Fruit fly (Drosophila melanogaster) whole organism: Measurements from ENCODE around the gene sxe2.

Experiments
- Dll ChIP-seq: fragments of >200 bp; optimal IDR thresholded peaks from 2 replicates; lab custom pipeline; 2017
- pan ChIP-seq: fragments of >200 bp; optimal IDR thresholded peaks from 2 replicates; lab custom pipeline; 2017
- psq ChIP-seq: fragments of >200 bp; optimal IDR thresholded peaks from 2 replicates; lab custom pipeline; 2017
- usp ChIP-seq: fragments of >200 bp; optimal IDR thresholded peaks from 2 replicates; lab custom pipeline; 2017; ENCODE audit warnings: missing biosample characterization, missing genetic modification characterization, mixed read lengths

dm6 chr3R:16069266-16069665 lies 14.4 kb upstream of the sxe2 start:
- TF ChIP-seq Dll (lab: Kevin White, UChicago) (no peak), psq (lab: Kevin White, UChicago) (no peak), pan (lab: Kevin White, UChicago) (no peak), usp (GFP tag; lab: Kevin White, UChicago) (no peak)
